Fruit fly (Drosophila melanogaster) whole organism, wandering third instar larva: ENCODE results near the gene CG6409.

Experiments used
- Dif ChIP-seq: fragments of 200-275, 200-300 bp; sonication (Bioruptor generic); optimal IDR thresholded peaks from 2 replicates; lab custom pipeline; 2018; ENCODE audit warnings: missing biosample characterization, missing genetic modification characterization; ENCODE audit not compliant: partially characterized antibody
- fru ChIP-seq: fragments of 200-800 bp; sonication (Bioruptor generic); optimal IDR thresholded peaks from 3 replicates; lab custom pipeline; 2016; ENCODE audit warnings: missing biosample characterization, mild to moderate bottlenecking, missing genetic modification characterization
- usp ChIP-seq: fragments of >200 bp; optimal IDR thresholded peaks from 2 replicates; lab custom pipeline; 2017; ENCODE audit warnings: missing biosample characterization, missing genetic modification characterization

DNA sequence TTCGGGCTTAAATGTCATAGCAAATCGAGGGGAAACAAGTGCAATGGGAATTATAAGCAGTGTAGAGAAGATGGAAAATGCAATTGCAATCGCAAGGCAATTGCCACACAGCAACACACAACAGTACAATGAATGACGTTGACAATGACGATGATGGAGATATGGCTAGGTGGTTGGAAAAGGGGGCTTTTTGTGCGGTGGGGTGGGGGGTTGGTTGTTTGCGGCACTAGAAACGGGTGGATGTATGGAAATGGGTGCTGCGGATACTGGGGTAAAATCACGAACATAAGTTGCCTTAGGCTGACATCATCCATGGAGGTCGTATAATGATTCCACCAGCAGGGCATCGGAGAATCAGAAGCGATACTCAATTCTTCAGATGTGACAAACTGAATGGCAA is 13.0 kb downstream of the CG6409 start:
- TF ChIP-seq usp (GFP tag; lab: Kevin White, UChicago) (no peak), Dif (GFP tag; lab: Kevin White, UChicago) (no peak), fru (no peak)
